Fruit fly (Drosophila melanogaster) Kc167 (cell line): ENCODE data around the gene CG13062.

ENCODE experiments used
- Sin3A ChIP-seq: fragments of >200 bp; optimal IDR thresholded peaks from 2 replicates; lab custom pipeline; 2018; ENCODE audit warnings: missing external identifiers
- h ChIP-seq: fragments of >200 bp; optimal IDR thresholded peaks from 3 replicates; lab custom pipeline; 2018; ENCODE audit warnings: missing external identifiers
- insv ChIP-seq: fragments of >200 bp; optimal IDR thresholded peaks from 3 replicates; lab custom pipeline; 2018; ENCODE audit warnings: missing external identifiers
- ttk ChIP-seq: sonication (Bioruptor generic); optimal IDR thresholded peaks from 2 replicates; lab custom pipeline; 2017; ENCODE audit warnings: missing external identifiers

- TF ChIP-seq Sin3A, result no peak
- TF ChIP-seq ttk (lab: Kevin White, UChicago), result no peak
- TF ChIP-seq insv (lab: Kevin White, UChicago), result no peak
- no peak for TF ChIP-seq h (lab: Kevin White, UChicago)
These were observed 47.2 kb downstream of the CG13062 start for dm6 chr3L:16361200-16361815.
